Fruit fly (Drosophila melanogaster) Kc167 (cell line): ENCODE results near the gene Tcs3.

Experiments
- Myc ChIP-seq: fragments of >200 bp; optimal IDR thresholded peaks from 2 replicates; lab custom pipeline; 2017; ENCODE audit warnings: missing external identifiers
- h ChIP-seq: fragments of >200 bp; optimal IDR thresholded peaks from 3 replicates; lab custom pipeline; 2018; ENCODE audit warnings: missing external identifiers
- psq ChIP-seq: fragments of >200 bp; optimal IDR thresholded peaks from 2 replicates; lab custom pipeline; 2017; ENCODE audit warnings: missing external identifiers

- TF ChIP-seq Myc (no peak), psq (lab: Kevin White, UChicago) (no peak), h (lab: Kevin White, UChicago) (no peak)
Observed at dm6 chr3L:16357860-16358259, 6.1 kb downstream of the Tcs3 start.
